Worm (Caenorhabditis elegans) whole organism, L4 larva: Measurements from ENCODE around the gene T26H8.4.

ENCODE experiments used
- R02D3.7 ChIP-seq: fragments of 150-350 bp; sonication (generic microtip); optimal IDR thresholded peaks from 3 replicates; lab custom pipeline; 2014; ENCODE audit warnings: missing biosample characterization, missing genetic modification characterization
- ceh-28 ChIP-seq: fragments of 150-350 bp; optimal IDR thresholded peaks from 2 replicates; lab custom pipeline; 2014; ENCODE audit warnings: missing biosample characterization, missing genetic modification reagents, missing genetic modification characterization
- dpl-1 ChIP-seq: fragments of 150-350 bp; optimal IDR thresholded peaks from 2 replicates; lab custom pipeline; 2014; ENCODE audit warnings: missing biosample characterization, missing genetic modification reagents, missing genetic modification characterization
- lin-13 ChIP-seq: fragments of 150-350 bp; optimal IDR thresholded peaks from 2 replicates; lab custom pipeline; 2014; ENCODE audit warnings: missing biosample characterization, missing genetic modification reagents, missing genetic modification characterization
- nhr-76 ChIP-seq: fragments of 150-350 bp; optimal IDR thresholded peaks from 2 replicates; lab custom pipeline; 2014; ENCODE audit warnings: missing biosample characterization, missing genetic modification characterization
- pqm-1 ChIP-seq: sonication (generic microtip); optimal IDR thresholded peaks from 2 replicates; lab custom pipeline; 2017; ENCODE audit warnings: missing biosample characterization, missing genetic modification characterization
- snpc-4 ChIP-seq: fragments of 150-350 bp; optimal IDR thresholded peaks from 2 replicates; lab custom pipeline; 2014; ENCODE audit warnings: missing biosample characterization, missing genetic modification characterization

ce11 chrV:15350615-15351014 is 44.0 kb upstream of the T26H8.4 start, which contains the start of gene clec-231:
- TF ChIP-seq R02D3.7 (tag; lab: Kevin White, UChicago) (no peak), lin-13 (no peak), nhr-76 (no peak), snpc-4 (tag; lab: Kevin White, UChicago) (no peak), ceh-28 (tag; lab: Kevin White, UChicago) (no peak), pqm-1 (tag; lab: Kevin White, UChicago) (no peak), dpl-1 (no peak)
